Worm (Caenorhabditis elegans) whole organism, young adult: ENCODE data around the gene fubl-2.

Experiments
- F55B11.4 ChIP-seq: sonication (generic microtip); optimal IDR thresholded peaks from 2 replicates; lab custom pipeline; 2016; ENCODE audit warnings: missing compliant biosample characterization, missing genetic modification characterization, borderline replicate concordance; ENCODE audit not compliant: insufficient read depth
- ama-1 ChIP-seq, 3 experiments: fragments of 150-350 bp in 1 of 3; sonication (generic microtip) in 2 of 3; optimal IDR thresholded peaks; 2 replicates each; lab custom pipeline; 2014 to 2018; ENCODE audit warnings: missing biosample characterization in 2 of 3, missing genetic modification characterization in 2 of 3, missing genetic modification reagents in 2 of 3
- ets-4 ChIP-seq: fragments of 200-800 bp; sonication (Bioruptor generic); optimal IDR thresholded peaks from 2 replicates; lab custom pipeline; 2018; ENCODE audit warnings: mild to moderate bottlenecking, missing genetic modification characterization, missing compliant biosample characterization
- mxl-1 ChIP-seq: sonication (generic microtip); optimal IDR thresholded peaks from 2 replicates; lab custom pipeline; 2016; ENCODE audit warnings: missing genetic modification characterization, missing compliant biosample characterization
- sdz-38 ChIP-seq: sonication (generic microtip); optimal IDR thresholded peaks from 2 replicates; lab custom pipeline; 2016; ENCODE audit warnings: missing genotype, missing genetic modification characterization, missing compliant biosample characterization

DNA sequence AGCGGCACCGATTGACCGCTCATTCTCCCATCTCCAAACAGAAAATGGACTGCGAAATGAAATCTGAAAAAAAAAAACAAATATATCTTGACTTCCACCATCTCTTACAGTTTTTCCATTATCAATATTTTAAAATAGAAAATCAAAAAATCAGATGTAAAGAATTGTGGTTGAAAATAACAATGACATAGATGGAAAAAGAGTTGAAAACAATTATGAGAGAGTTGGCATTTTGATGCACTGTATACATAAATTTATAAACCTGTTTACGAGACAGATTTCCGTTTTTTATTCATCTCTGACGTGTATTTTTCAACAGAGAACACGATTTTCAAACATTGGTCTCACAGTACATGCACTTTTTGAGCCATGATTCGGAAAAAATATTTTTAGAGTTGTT is 6.9 kb downstream of the fubl-2 start, which contains the start of gene ZK418.7:
- TF ChIP-seq F55B11.4 (tag; lab: Kevin White, UChicago) (no peak), sdz-38 (tag; lab: Kevin White, UChicago) (no peak), ets-4 (GFP tag; lab: Kevin White, UChicago) (no peak), mxl-1 (tag; lab: Kevin White, UChicago) (no peak), ama-1 (optimal IDR thresholded peaks at IDR 0.05; lab: Kevin White, UChicago) (no peak), ama-1 (GFP tag; optimal IDR thresholded peaks at IDR 0.05; lab: Kevin White, UChicago) (no peak)
